Worm (Caenorhabditis elegans) whole organism, L1 larva: ENCODE measurements around the gene F35H8.2.

ENCODE experiments used
- elt-3 ChIP-seq, 6 experiments: fragments of 150-350 bp in 1 of 6; sonication (generic microtip); optimal IDR thresholded peaks; 2 replicates each; lab custom pipeline; 2017 to 2018; ENCODE audit warnings: missing biosample characterization in 6 of 6, missing genetic modification characterization in 6 of 6, inconsistent platforms in 1 of 6
- skn-1 ChIP-seq: fragments of 150-350 bp; optimal IDR thresholded peaks from 2 replicates; lab custom pipeline; 2014; ENCODE audit warnings: missing biosample characterization, missing genetic modification characterization
- sup-37 ChIP-seq: fragments of 200-800 bp; sonication (Bioruptor generic); optimal IDR thresholded peaks from 2 replicates; lab custom pipeline; 2018; ENCODE audit warnings: mild to moderate bottlenecking, missing genetic modification characterization, missing compliant biosample characterization

ce11 chrII:9516836-9517235 is 38.5 kb upstream of the F35H8.2 start, which contains the start of gene gcy-1:
- TF ChIP-seq elt-3 (tag; optimal IDR thresholded peaks at IDR 0.05; lab: Kevin White, UChicago) (no peak), sup-37 (no peak), skn-1 (tag; lab: Kevin White, UChicago) (no peak)
